Worm (Caenorhabditis elegans): ENCODE data around the gene B0563.8.

- TF ChIP-seq ama-1 (optimal IDR thresholded peaks at IDR 0.05) = no peak
- no peak for TF ChIP-seq flt-1 (GFP tag; IDR thresholded peaks at IDR 0.05)
- TF ChIP-seq pes-1 (GFP tag; IDR thresholded peaks at IDR 0.05) = no peak
- TF ChIP-seq ets-7 (tag; optimal IDR thresholded peaks at IDR 0.05) = no peak
- TF ChIP-seq F13C5.2 (tag; optimal IDR thresholded peaks at IDR 0.05) = no peak
- TF ChIP-seq hnd-1 (tag; optimal IDR thresholded peaks at IDR 0.05) = no peak
- TF ChIP-seq tra-4 (tag; optimal IDR thresholded peaks at IDR 0.05) = no peak
- TF ChIP-seq B0310.2 (tag; optimal IDR thresholded peaks at IDR 0.05) = no peak
- TF ChIP-seq tbx-11 (GFP tag; IDR thresholded peaks at IDR 0.05) = no peak
- TF ChIP-seq ceh-36 (tag; optimal IDR thresholded peaks at IDR 0.05) = no peak
Measured at ce11 chrX:9171241-9171640, 3.1 kb downstream of the B0563.8 start, which contains the start of gene B0563.1.

Data from whole organism, early embryonic.